Worm (Caenorhabditis elegans) whole organism, L4/young adult: ENCODE results near the gene srx-115.

Source experiments
- dao-5 ChIP-seq: sonication (generic microtip); optimal IDR thresholded peaks from 2 replicates; lab custom pipeline; 2016; ENCODE audit warnings: missing genotype, missing genetic modification characterization, moderate library complexity, missing compliant biosample characterization
- him-1 ChIP-seq: sonication (generic microtip); optimal IDR thresholded peaks from 2 replicates; lab custom pipeline; 2016; ENCODE audit warnings: missing genotype, missing genetic modification reagents, missing genetic modification characterization, missing compliant biosample characterization

DNA sequence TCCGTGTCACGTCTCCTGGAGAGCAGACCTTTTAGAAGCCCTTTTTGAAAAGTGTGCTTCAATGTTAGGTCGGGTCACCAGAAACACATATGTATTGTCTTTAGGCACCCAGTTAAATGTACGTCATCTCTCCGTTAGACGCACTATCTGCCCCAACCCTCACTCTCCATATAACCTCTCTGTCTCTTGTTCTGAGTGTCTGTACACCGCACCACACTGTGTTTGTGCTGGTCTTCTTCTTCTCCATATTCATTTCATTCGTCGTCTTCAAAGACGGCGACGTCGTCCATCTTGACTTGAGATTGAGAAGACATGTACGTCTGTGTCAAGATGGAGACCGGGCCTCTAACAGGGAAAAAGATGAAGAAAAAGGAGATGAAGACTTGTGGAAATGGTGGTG is 10.4 kb downstream of the srx-115 start:
- TF ChIP-seq dao-5 (tag; lab: Kevin White, UChicago) (no peak), him-1 (tag; lab: Kevin White, UChicago) (no peak)
